Worm (Caenorhabditis elegans): ENCODE data around the gene acl-14.

ce11 chrV:9287460-9287859 lies 46.0 kb downstream of the acl-14 start, which contains the start of gene lron-2:
- TF ChIP-seq mxl-3 (GFP tag; optimal IDR thresholded peaks at IDR 0.05) (no peak), dve-1 (tag; optimal IDR thresholded peaks at IDR 0.05; ENCODE audit: insufficient read depth) (no peak)
